Worm (Caenorhabditis elegans) whole organism, L2 larva: ENCODE data around the gene Y67H2A.2.

Source experiments
- ama-1 ChIP-seq: fragments of 150-350 bp; optimal IDR thresholded peaks from 2 replicates; lab custom pipeline; 2018; ENCODE audit warnings: inconsistent platforms
- egl-27 ChIP-seq: sonication (generic microtip); optimal IDR thresholded peaks from 3 replicates; lab custom pipeline; 2017; ENCODE audit warnings: missing biosample characterization, missing genetic modification reagents, missing genetic modification characterization
- elt-3 ChIP-seq: sonication (generic microtip); optimal IDR thresholded peaks from 2 replicates; lab custom pipeline; 2017; ENCODE audit warnings: missing biosample characterization, missing genetic modification characterization
- lin-39 ChIP-seq: fragments of 150-350 bp; optimal IDR thresholded peaks from 2 replicates; lab custom pipeline; 2014; ENCODE audit warnings: missing biosample characterization, missing genetic modification reagents, missing genetic modification characterization
- nhr-11 ChIP-seq: fragments of 150-350 bp; optimal IDR thresholded peaks from 2 replicates; lab custom pipeline; 2014; ENCODE audit warnings: missing biosample characterization, missing genetic modification characterization
- nhr-129 ChIP-seq: fragments of 150-350 bp; optimal IDR thresholded peaks from 2 replicates; lab custom pipeline; 2014; ENCODE audit warnings: missing biosample characterization, missing genetic modification characterization
- nhr-6 ChIP-seq: fragments of 150-350 bp; optimal IDR thresholded peaks from 2 replicates; lab custom pipeline; 2014; ENCODE audit warnings: missing biosample characterization, missing genetic modification characterization
- unc-39 ChIP-seq: fragments of 150-350 bp; optimal IDR thresholded peaks from 2 replicates; lab custom pipeline; 2014; ENCODE audit warnings: missing biosample characterization, missing genetic modification characterization
- unc-62 ChIP-seq: fragments of 150-350 bp; optimal IDR thresholded peaks from 2 replicates; lab custom pipeline; 2014; ENCODE audit warnings: missing biosample characterization, missing genetic modification reagents, missing genetic modification characterization
- ztf-4 ChIP-seq: fragments of 150-350 bp; optimal IDR thresholded peaks from 2 replicates; lab custom pipeline; 2014; ENCODE audit warnings: missing biosample characterization, missing genetic modification characterization

DNA sequence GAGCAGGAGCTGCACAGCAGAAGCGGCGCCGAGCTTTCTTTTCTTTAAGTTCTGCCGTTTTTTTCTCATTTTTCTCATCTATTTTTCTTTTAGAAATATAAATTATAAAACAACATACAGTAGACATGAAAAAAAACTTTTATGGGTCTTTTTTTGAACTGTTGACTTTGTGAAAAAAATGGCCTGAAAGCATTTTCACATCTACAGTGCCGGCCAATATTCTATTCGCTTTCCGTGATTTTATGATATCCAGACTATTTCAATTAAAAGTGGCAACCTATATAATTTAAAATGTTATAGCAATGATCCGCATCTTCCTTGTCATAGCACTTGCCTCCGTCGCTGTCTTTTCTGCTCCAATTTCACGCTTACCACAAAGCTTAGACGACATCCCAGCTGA is 30.4 kb upstream of the Y67H2A.2 start, which contains the start of gene far-6:
- TF ChIP-seq nhr-129 (tag; lab: Kevin White, UChicago) (no peak), elt-3 (no peak), lin-39 (no peak), unc-39 (tag; lab: Kevin White, UChicago) (no peak), unc-62 (GFP tag; lab: Kevin White, UChicago) (no peak), ama-1 (lab: Kevin White, UChicago) (no peak), nhr-11 (tag; lab: Kevin White, UChicago) (no peak), egl-27 (tag; lab: Kevin White, UChicago) (no peak), nhr-6 (tag; lab: Kevin White, UChicago) (no peak), ztf-4 (tag; lab: Kevin White, UChicago) (no peak)
